Worm (Caenorhabditis elegans): ENCODE data around the gene Y57G11C.22.
"Not testable (repeated sequence)": the region's sequence is repeated elsewhere in the genome, so short reads cannot be mapped to it uniquely, and the experiment has no call there.

The Y57G11C.22 gene

DNA sequence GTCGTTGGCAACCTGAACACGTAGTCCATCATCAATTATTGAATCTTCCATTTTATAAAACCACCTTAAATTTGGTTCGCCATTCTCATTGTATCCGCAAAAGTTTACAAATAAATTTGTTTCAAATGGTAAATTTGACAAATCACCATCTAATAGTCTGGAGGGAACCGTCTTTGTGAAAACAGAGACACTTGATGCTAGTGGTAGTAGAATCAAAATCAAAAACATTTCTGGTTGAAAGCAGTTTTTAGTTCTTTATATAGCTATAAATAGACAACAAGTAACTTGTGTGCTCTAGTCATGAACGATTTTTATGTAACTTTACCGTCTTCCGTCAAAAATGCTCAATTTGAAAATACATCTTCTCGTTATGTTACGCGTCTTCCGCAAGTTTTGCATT, 6.1 kb downstream of the Y57G11C.22 start, which contains the start of gene Y57G11C.20:
Y57G11C.20 (plus strand) TSS at position 301 of the 400 bp plus-strand sequence.
- not testable (repeated sequence) for TF ChIP-seq tbx-37 (GFP tag; conservative IDR thresholded peaks at IDR 0.05); pes-1 (GFP tag; IDR thresholded peaks at IDR 0.05); hmbx-1 (tag; optimal IDR thresholded peaks at IDR 0.05)

DNA sequence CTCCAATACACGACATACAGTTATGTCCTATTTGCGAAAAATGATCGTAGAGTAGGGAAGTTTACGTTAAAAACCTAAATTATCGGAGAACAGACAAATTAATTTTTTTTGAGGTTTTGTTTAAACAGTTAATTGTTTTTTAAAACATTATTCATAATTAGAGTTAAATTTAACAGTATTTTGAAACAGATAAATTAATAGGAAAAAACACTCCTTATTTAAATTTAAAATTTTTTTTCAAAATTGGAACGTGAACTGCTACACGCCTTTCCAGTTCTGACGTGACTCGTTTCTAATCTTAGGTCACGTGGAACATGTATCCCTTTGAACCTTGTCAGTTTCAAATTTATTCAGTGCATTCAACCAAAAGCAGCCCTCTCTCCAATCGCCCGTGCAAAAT, 16.7 kb downstream of the Y57G11C.22 start, which contains the start of gene Y57G11C.52:
Y57G11C.52 (plus strand) TSS at position 301 of the 400 bp plus-strand sequence.
- TF ChIP-seq flt-1 (GFP tag; IDR thresholded peaks at IDR 0.05): no peak
- TF ChIP-seq ceh-36 (tag; optimal IDR thresholded peaks at IDR 0.05): no peak
- no peak for TF ChIP-seq B0310.2 (tag; optimal IDR thresholded peaks at IDR 0.05)
- no peak for TF ChIP-seq ceh-13 (GFP tag; optimal IDR thresholded peaks at IDR 0.05)
- no peak for TF ChIP-seq hmg-4 (GFP tag; optimal IDR thresholded peaks at IDR 0.05)
- TF ChIP-seq pes-1 (GFP tag; IDR thresholded peaks at IDR 0.05): no peak
- no peak for TF ChIP-seq aly-1 (tag; optimal IDR thresholded peaks at IDR 0.05)
- no peak for TF ChIP-seq scrt-1 (GFP tag; IDR thresholded peaks at IDR 0.05)
- no peak for TF ChIP-seq ama-1 (optimal IDR thresholded peaks at IDR 0.05)
- no peak for TF ChIP-seq hmbx-1 (tag; optimal IDR thresholded peaks at IDR 0.05)
- no peak for TF ChIP-seq sea-1 (GFP tag; conservative IDR thresholded peaks at IDR 0.05)

DNA sequence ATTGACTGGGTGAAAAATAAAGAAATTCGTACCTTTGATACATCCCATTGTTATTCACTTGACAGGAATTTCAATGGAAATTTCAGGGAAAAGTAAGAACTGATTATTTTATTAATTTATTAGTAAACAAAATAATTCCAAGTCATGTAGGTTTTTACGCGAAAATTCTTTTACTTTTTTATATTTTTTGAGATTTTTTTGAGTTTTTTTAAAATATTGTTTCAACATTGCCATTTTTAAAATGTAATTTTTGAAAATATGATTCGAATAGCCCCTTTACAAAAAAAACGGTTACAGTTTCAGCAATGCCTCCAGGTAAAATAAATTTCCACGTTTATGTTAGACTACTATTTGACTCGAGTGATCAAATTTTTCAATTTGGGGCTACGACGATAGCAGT, 24.7 kb downstream of the Y57G11C.22 start, which contains the start of gene Y57G11C.23:
Y57G11C.23 (minus strand) TSS at position 101 of the 400 bp plus-strand sequence.
- TF ChIP-seq flt-1 (GFP tag; IDR thresholded peaks at IDR 0.05) (no peak), ceh-13 (GFP tag; optimal IDR thresholded peaks at IDR 0.05) (no peak)

DNA sequence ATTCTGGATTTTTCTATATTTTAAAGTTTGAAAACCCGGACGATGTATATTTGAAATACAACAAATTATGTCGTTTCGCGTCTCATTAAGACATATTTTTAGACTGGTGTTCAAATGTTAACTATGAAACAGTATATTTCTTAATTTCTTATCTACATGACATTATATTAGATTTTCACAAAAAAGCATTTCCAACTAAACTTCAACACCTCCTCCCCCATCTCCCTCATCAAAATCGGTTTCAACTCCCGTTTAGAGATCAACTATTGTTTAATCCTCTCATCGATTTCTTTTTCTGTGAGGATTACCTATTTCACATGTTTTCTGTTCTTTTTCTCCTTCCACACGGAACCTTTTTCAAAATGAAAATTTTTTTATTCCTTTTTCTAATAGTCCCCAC, 25.1 kb downstream of the Y57G11C.22 start, which contains the start of gene Y57G11C.38:
Y57G11C.38 (plus strand) TSS at position 301 of the 400 bp plus-strand sequence.
- TF ChIP-seq sea-1 (GFP tag; conservative IDR thresholded peaks at IDR 0.05) (no peak), tra-4 (tag; optimal IDR thresholded peaks at IDR 0.05) (no peak), hmbx-1 (tag; optimal IDR thresholded peaks at IDR 0.05) (no peak), ceh-13 (GFP tag; optimal IDR thresholded peaks at IDR 0.05) (no peak), pes-1 (GFP tag; IDR thresholded peaks at IDR 0.05) (no peak), ama-1 (optimal IDR thresholded peaks at IDR 0.05) (no peak), hnd-1 (tag; optimal IDR thresholded peaks at IDR 0.05) (no peak), tbx-11 (GFP tag; IDR thresholded peaks at IDR 0.05) (no peak), flt-1 (GFP tag; IDR thresholded peaks at IDR 0.05) (no peak), scrt-1 (GFP tag; IDR thresholded peaks at IDR 0.05) (no peak), ets-7 (tag; optimal IDR thresholded peaks at IDR 0.05) (no peak), B0310.2 (tag; optimal IDR thresholded peaks at IDR 0.05) (no peak), F13C5.2 (tag; optimal IDR thresholded peaks at IDR 0.05) (no peak), hmg-4 (GFP tag; optimal IDR thresholded peaks at IDR 0.05) (no peak)

DNA sequence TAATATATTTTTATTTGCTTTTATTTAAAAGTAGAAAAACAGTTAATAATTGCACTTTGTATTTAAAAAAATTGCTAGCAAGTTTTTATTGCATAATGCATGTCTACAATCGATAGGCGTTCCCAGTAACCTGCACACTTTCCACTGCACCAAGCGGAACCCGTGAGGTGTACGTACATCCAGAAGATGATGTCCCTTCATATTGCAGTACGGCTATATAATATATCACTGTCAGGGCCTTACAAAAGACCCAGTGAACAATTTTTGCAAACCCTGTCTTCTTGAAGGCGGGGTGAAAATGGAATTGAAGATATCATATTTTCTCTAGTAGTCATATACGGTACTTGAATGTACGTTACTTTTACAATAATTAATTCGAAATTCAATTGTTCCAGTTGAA, 26.8 kb downstream of the Y57G11C.22 start:
- TF ChIP-seq tbx-37 (GFP tag; conservative IDR thresholded peaks at IDR 0.05) (no peak), F13C5.2 (tag; optimal IDR thresholded peaks at IDR 0.05) (no peak)

DNA sequence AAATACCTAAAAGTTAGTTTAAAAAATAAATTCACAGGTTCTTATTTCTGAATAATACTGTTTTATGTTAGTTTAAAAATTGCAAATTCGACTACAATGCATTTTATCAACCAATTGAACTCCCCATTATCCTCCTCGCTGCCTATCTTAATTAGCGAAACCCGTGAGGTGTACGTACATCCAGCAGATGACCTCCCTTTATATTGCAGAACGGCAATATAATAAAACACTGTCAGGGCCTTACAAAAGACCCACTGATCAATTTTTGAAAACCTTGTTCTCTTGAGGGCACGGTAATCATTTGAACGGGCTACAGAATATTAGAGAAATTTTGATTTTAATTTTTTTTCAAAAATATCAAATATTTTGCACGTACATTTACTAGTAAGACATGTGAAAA, 27.5 kb downstream of the Y57G11C.22 start:
- TF ChIP-seq ama-1 (optimal IDR thresholded peaks at IDR 0.05): no peak
- TF ChIP-seq tbx-37 (GFP tag; conservative IDR thresholded peaks at IDR 0.05): no peak
- TF ChIP-seq F13C5.2 (tag; optimal IDR thresholded peaks at IDR 0.05): no peak
- no peak for TF ChIP-seq tra-4 (tag; optimal IDR thresholded peaks at IDR 0.05)
- TF ChIP-seq ets-7 (tag; optimal IDR thresholded peaks at IDR 0.05): no peak
- TF ChIP-seq flt-1 (GFP tag; IDR thresholded peaks at IDR 0.05): no peak
- no peak for TF ChIP-seq hnd-1 (tag; optimal IDR thresholded peaks at IDR 0.05)
- no peak for TF ChIP-seq ceh-36 (tag; optimal IDR thresholded peaks at IDR 0.05)
- no peak for TF ChIP-seq hmbx-1 (tag; optimal IDR thresholded peaks at IDR 0.05)
- no peak for TF ChIP-seq B0310.2 (tag; optimal IDR thresholded peaks at IDR 0.05)
- TF ChIP-seq ceh-13 (GFP tag; optimal IDR thresholded peaks at IDR 0.05): no peak
- TF ChIP-seq hmg-4 (GFP tag; optimal IDR thresholded peaks at IDR 0.05): no peak
- TF ChIP-seq sea-1 (GFP tag; conservative IDR thresholded peaks at IDR 0.05): no peak
- TF ChIP-seq scrt-1 (GFP tag; IDR thresholded peaks at IDR 0.05): no peak
- TF ChIP-seq pes-1 (GFP tag; IDR thresholded peaks at IDR 0.05): no peak

DNA sequence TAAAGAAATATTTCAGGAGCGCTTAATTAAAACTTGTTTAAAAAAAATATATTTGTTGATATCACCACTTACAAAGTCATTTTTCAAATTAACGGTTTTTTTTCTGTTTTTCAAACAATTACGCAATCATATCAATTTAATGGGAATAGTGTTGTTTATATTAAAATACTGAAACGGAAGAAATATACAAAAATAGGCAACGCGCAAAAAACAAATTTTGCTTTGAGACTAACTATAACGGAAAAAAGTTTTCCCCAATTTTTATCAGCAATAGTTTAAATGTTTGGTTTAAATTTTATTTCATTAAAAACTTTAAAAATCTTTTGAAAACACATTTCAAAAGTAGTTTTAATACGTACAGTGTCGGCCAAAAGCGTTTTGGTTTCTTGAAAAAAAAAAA, 31.5 kb downstream of the Y57G11C.22 start:
- TF ChIP-seq tbx-11 (GFP tag; IDR thresholded peaks at IDR 0.05) (no peak), tra-4 (tag; optimal IDR thresholded peaks at IDR 0.05) (no peak), hmg-4 (GFP tag; optimal IDR thresholded peaks at IDR 0.05) (no peak), ceh-13 (GFP tag; optimal IDR thresholded peaks at IDR 0.05) (no peak), tbx-37 (GFP tag; conservative IDR thresholded peaks at IDR 0.05) (no peak)

DNA sequence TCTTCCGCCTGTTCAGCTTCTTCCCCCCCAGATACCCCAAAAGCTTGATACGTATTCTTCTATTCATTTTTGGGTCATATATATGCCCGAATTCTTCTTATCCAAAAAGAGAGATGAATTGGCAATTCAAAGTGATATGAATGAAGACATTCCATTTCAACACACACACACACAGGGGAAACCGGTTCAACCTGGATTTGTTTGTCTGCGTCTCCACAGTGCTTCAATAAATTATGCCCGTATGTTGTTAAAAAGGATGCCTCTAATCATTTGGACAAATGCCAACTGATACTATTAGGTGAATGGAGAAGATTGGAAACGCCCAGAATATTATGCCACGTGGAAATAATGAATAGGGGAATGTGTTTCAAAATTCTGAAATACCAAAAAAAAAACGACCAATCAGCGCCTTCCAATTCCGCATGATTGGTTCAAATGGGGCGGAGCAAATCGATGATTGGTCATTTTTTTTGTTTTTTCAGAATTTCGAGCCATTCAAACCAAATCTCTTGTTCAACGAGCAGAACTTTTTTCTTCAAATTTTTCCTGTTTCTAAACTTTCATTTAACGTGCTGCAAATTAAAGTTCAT, 32.9 kb downstream of the Y57G11C.22 start:
- TF ChIP-seq ceh-13 (GFP tag; optimal IDR thresholded peaks at IDR 0.05) (no peak), B0310.2 (tag; optimal IDR thresholded peaks at IDR 0.05) (no peak)

DNA sequence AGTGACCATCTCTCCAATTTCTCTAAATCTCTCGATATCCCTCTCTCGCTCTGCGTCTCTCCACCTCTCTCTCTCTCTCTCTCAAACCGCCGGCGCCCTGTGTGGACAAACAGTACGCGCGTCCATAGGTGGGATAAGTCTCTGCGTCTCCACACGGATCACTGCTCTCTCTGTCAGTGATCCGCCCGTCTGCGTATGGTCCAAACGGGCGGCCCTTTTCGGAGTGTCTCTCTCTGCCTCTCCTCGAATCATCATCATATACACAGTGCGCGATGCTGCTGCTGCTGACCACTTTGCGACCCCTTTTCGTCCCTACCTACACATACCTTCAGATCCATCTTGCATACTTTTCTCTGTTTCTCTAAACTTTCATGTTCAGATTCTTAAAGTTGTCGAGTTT, 35.3 kb downstream of the Y57G11C.22 start:
- no peak for TF ChIP-seq hmg-4 (GFP tag; optimal IDR thresholded peaks at IDR 0.05)
- TF ChIP-seq ceh-13 (GFP tag; optimal IDR thresholded peaks at IDR 0.05): peak; percentile 17
- no peak for TF ChIP-seq flt-1 (GFP tag; IDR thresholded peaks at IDR 0.05)
- TF ChIP-seq scrt-1 (GFP tag; IDR thresholded peaks at IDR 0.05): no peak
- TF ChIP-seq ets-7 (tag; optimal IDR thresholded peaks at IDR 0.05): no peak
- TF ChIP-seq tbx-37 (GFP tag; conservative IDR thresholded peaks at IDR 0.05): no peak
- TF ChIP-seq B0310.2 (tag; optimal IDR thresholded peaks at IDR 0.05): no peak
- TF ChIP-seq hnd-1 (tag; optimal IDR thresholded peaks at IDR 0.05): no peak
- no peak for TF ChIP-seq hmbx-1 (tag; optimal IDR thresholded peaks at IDR 0.05)
- no peak for TF ChIP-seq ama-1 (optimal IDR thresholded peaks at IDR 0.05)
- no peak for TF ChIP-seq tbx-11 (GFP tag; IDR thresholded peaks at IDR 0.05)
- no peak for TF ChIP-seq ceh-36 (tag; optimal IDR thresholded peaks at IDR 0.05)
- no peak for TF ChIP-seq tra-4 (tag; optimal IDR thresholded peaks at IDR 0.05)
- TF ChIP-seq sea-1 (GFP tag; conservative IDR thresholded peaks at IDR 0.05): 0 out of 2 replicates have a peak, but pooled peaks have one; percentile 35
- TF ChIP-seq aly-1 (tag; optimal IDR thresholded peaks at IDR 0.05): peak; percentile 66
- peak; percentile 31 for TF ChIP-seq F13C5.2 (tag; optimal IDR thresholded peaks at IDR 0.05)
- TF ChIP-seq pes-1 (GFP tag; IDR thresholded peaks at IDR 0.05): no peak
